Worm (Caenorhabditis elegans) whole organism, L1 larva: Measurements from ENCODE around the gene T14G10.8.

ENCODE experiments used
- nhr-84 ChIP-seq: sonication (generic microtip); optimal IDR thresholded peaks from 2 replicates; lab custom pipeline; 2017; ENCODE audit warnings: missing biosample characterization, missing genetic modification characterization
- pag-3 ChIP-seq: sonication (generic microtip); optimal IDR thresholded peaks from 2 replicates; lab custom pipeline; 2017; ENCODE audit warnings: missing genetic modification characterization, mild to moderate bottlenecking, missing compliant biosample characterization, antibody characterized with exemption, borderline replicate concordance; ENCODE audit not compliant: insufficient read depth
- skn-1 ChIP-seq: fragments of 150-350 bp; optimal IDR thresholded peaks from 2 replicates; lab custom pipeline; 2014; ENCODE audit warnings: missing biosample characterization, missing genetic modification characterization

DNA sequence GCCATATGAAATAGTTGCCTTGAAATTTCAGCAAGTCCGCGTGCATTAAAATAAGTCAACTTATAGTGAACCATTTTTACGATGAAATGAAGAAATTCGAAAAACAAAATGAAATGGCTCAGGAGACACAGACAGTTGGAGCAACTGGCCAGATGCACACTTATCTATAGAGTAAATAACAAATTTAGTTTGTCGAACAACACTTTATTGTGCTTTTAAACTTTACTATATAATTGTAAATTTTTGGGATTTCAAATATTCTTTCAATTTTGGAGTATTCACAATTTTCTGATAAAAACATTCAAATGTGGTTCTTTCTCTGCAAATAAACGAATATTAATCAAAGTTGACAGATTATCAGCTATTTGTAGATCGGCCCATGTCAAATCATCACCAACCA, 6.6 kb downstream of the T14G10.8 start, which contains the start of gene gst-3:
- TF ChIP-seq nhr-84 (tag; lab: Kevin White, UChicago) = no peak
- TF ChIP-seq skn-1 (tag; lab: Kevin White, UChicago) = no peak
- TF ChIP-seq pag-3 = no peak
